Worm (Caenorhabditis elegans) whole organism, L4/young adult: ENCODE measurements around the gene osm-12.

Experiments used
- W03F9.2 ChIP-seq: fragments of 150-350 bp; optimal IDR thresholded peaks from 2 replicates; lab custom pipeline; 2014; ENCODE audit warnings: missing biosample characterization, missing genetic modification characterization
- dao-5 ChIP-seq: sonication (generic microtip); optimal IDR thresholded peaks from 2 replicates; lab custom pipeline; 2016; ENCODE audit warnings: missing genotype, missing genetic modification characterization, moderate library complexity, missing compliant biosample characterization
- him-1 ChIP-seq: sonication (generic microtip); optimal IDR thresholded peaks from 2 replicates; lab custom pipeline; 2016; ENCODE audit warnings: missing genotype, missing genetic modification reagents, missing genetic modification characterization, missing compliant biosample characterization

osm-12 gene

DNA sequence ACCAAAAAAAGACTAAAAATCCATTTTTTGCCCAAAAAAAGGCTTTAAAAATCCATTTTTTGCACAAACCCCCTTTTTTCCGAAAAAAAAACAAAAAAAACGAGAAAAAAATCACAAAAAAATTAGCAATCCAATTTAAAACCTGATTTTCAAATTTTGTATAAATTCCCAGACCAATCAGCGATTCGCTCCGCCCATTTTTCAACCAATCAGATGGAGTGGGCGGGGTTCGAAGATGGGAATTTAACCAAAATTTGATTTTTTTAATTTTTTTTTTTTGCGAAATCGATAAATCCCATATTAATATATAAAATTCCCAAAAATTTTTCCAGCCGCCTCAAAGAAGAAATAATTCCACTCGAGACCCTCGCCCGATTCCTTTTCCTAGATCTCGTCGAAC is 19.1 kb upstream of the osm-12 start:
- no peak for TF ChIP-seq him-1 (tag; lab: Kevin White, UChicago)
- no peak for TF ChIP-seq dao-5 (tag; lab: Kevin White, UChicago)
- no peak for TF ChIP-seq W03F9.2 (tag; lab: Kevin White, UChicago)

DNA sequence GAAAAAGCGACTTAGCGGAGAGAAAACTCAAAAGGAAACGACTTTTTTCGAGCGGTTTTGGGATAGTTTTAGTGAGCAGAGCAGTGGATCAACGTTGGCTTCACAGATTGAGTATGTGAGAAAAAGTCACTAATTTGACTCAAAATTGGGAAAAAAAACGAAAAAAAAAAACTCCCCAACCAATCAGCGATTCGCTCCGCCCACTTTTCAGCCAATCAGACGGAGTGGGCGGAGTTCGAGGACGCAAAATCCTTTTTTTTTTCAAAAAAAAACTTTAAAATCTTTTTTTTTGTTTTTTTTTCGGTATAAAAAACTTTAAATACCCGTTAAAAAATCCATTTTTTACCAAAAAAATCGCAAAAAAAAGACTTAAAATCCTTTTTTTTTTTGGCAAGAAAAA is 18.5 kb upstream of the osm-12 start:
- no peak for TF ChIP-seq him-1 (tag; lab: Kevin White, UChicago)
- TF ChIP-seq W03F9.2 (tag; lab: Kevin White, UChicago): no peak
- TF ChIP-seq dao-5 (tag; lab: Kevin White, UChicago): no peak

DNA sequence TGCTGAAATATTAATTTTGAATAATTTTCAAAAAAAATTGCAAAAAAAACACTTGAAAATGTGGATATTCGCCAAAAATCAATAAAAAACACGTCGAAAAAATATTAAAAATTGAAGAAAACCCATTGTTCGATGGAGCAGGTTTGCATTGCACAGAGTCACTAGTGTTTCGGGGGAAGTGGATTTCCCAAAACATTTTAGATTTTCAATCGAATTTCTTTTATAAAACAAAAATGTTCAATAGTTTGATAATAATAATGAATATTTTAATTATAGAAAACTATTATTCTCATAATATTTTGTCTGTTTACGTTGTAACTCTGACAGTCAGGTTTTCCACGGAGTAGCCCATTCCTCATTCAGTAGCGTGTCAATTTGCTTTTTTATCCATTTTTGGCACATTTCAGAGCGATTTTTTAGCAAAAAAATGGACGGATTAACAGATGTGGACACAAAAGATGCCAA is 16.3 kb upstream of the osm-12 start, which contains the start of the genes gex-4 and gphr-1:
gex-4 (minus strand) TSS at position 2 of the 465 bp plus-strand sequence.
gphr-1 (plus strand) TSS at position 415 of the 465 bp plus-strand sequence.
- TF ChIP-seq dao-5 (tag; lab: Kevin White, UChicago) (no peak), W03F9.2 (tag; lab: Kevin White, UChicago) (peak; percentile 52), him-1 (tag; lab: Kevin White, UChicago) (no peak)

DNA sequence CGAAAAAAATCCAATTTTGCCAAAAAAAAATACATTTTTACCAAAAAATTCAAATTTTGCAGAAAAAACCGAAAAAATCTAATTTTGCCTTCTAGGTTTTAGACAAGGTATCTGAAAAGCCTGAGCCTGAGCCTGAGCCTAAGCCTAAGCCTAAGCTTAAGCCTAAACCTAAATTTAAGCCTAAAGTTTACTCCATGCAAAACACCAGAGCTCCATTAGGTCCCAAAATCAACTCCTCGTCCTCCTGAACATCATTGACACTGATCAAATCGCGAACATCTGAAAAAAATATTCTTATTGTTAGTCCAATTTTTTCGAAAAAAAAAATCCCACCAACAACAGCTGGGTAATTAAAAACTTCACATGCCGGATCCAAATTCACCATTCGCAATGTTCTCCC is 15.7 kb upstream of the osm-12 start:
- TF ChIP-seq W03F9.2 (tag; lab: Kevin White, UChicago): no peak
- no peak for TF ChIP-seq dao-5 (tag; lab: Kevin White, UChicago)
- no peak for TF ChIP-seq him-1 (tag; lab: Kevin White, UChicago)

DNA sequence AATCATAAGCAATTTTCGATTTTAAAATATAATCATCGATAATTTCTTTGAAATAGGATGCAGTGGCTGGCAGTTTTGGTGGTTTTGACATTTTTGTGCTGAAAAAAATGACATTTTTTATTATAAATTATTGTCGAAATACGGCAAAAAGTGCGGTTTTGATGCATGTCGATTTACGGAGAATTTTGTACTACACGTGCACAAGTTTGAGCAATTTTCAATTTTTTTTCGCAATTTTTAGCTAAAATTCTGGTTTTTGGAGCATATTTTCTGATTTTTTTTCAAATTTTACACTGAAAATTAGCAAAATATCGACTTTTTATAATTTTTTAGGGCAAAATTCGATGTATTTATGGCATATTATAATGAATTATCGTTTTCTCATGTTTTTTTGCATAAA is 13.3 kb upstream of the osm-12 start, which contains the start of gene Y75B8A.13:
Y75B8A.13 (minus strand) TSS at position 101 of the 400 bp plus-strand sequence.
- TF ChIP-seq dao-5 (tag; lab: Kevin White, UChicago) (no peak), him-1 (tag; lab: Kevin White, UChicago) (no peak), W03F9.2 (tag; lab: Kevin White, UChicago) (no peak)

DNA sequence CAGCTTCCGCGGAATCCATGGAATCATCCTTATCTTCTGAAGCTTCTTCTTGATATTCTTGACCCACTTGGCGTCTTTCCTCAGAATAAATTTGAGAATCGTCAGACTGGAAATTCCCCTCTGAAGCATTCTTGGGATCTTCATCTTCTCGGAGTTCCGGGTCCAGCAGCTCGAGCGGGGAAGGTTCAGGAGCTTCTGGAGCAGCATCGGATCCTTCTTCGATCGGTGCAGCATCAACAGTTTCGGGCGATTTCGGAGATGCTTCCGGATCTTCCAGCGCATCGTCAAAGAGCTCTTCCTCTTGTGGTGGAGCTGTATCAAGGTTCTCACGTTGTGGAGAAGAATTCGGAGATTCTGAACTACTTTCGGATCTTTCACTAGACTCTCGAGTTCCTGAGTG is 5.2 kb upstream of the osm-12 start:
- no peak for TF ChIP-seq W03F9.2 (tag; lab: Kevin White, UChicago)
- TF ChIP-seq dao-5 (tag; lab: Kevin White, UChicago): no peak
- no peak for TF ChIP-seq him-1 (tag; lab: Kevin White, UChicago)

DNA sequence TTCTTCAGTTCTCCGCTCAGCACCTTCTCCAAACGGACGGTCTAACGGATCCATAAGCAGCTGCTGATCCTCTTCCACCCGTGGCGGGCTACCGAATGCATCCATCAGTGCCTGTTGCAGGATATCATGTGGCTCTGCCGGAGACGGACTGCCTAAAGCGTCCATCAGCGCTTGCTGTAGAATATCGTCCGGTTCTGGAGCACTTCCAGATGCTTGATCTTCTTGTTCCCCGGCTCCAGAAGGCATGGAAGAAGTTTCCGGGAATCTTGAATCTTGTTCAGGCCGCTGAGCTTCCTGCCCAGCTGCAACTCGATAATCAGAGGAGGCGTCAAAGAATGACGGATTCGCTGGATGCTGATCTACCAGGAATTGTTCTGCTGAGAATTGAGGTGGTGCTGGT is 2.9 kb upstream of the osm-12 start:
- TF ChIP-seq him-1 (tag; lab: Kevin White, UChicago): no peak
- TF ChIP-seq dao-5 (tag; lab: Kevin White, UChicago): no peak
- TF ChIP-seq W03F9.2 (tag; lab: Kevin White, UChicago): no peak

DNA sequence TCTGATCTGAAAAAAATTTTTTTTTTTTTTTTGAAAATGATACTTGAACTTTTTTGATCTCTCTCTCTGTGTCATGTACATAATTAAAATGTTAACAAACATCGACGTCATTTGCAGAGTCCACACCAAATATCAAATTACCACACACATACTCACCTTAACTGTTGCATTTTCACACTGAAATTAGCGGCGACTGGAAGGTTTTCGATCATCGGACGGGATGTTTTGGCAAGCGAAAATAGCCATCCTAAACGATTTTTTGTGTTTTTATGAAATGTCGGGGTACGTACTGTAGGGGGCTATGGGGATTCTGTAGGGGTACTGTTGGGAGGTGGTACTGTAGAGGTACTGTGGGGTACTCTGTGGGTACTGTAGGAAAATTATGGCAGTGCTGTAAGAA is 4.2 kb downstream of the osm-12 start:
- TF ChIP-seq dao-5 (tag; lab: Kevin White, UChicago) (no peak), W03F9.2 (tag; lab: Kevin White, UChicago) (no peak), him-1 (tag; lab: Kevin White, UChicago) (no peak)

DNA sequence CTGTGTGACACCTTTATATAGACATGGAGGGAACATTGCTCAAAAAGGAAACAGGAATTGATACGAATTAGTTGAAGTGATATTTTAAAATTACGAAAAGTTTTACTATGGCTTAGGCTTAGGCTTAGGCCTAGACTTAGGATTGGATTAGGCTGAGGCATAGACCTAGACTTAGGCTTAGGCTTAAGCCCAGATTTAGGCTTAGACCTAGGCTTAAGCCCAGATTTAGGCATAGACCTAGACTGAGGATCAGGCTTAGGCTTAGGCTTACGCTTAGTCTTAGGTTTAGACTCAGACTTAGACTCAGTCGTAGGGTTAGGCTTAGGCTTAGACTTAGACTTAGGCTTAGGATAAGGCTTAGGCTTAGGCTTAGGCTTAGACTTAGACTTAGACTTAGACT is 6.3 kb downstream of the osm-12 start:
- TF ChIP-seq him-1 (tag; lab: Kevin White, UChicago) (no peak), W03F9.2 (tag; lab: Kevin White, UChicago) (no peak), dao-5 (tag; lab: Kevin White, UChicago) (no peak)

DNA sequence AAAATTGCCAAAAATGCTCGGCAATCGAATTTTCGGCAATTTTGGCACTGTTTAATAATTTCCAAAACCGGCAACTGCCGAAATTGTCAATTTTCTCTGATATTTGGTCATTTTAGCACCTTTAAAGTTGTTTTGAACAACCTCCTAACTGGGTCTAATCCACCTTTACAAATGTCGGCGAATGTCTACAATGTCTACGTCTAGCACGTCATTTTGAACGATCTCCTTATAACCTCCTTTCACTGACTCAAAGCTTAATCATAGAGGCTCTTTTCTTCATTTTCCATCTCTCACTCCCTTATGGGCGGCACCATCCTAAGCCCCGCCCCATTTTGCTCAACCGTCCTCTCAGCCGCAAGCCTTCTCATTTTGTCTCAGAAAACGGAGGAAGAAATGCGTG is 8.1 kb downstream of the osm-12 start, which contains the start of gene Y75B8A.44:
Y75B8A.44 (plus strand) TSS at position 301 of the 400 bp plus-strand sequence.
- TF ChIP-seq him-1 (tag; lab: Kevin White, UChicago) (no peak), dao-5 (tag; lab: Kevin White, UChicago) (no peak), W03F9.2 (tag; lab: Kevin White, UChicago) (no peak)

DNA sequence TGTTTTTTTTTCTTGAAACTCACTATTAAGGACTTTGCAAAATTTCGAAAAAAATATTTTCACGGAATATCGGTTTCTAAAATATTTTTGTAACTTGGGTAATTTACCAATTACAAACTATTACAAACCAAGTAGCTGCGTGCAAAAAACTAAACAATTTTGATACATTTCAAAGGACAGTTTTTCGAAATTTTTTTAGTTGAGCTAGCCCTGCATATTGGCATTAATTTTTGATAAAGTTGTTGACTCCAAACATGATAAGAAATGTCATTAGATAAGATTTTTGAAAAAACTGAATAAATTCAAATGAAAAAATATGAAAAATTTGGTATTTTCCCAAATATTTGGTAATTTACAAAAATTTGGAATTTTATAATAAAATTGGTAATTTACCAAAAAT is 14.1 kb downstream of the osm-12 start:
- no peak for TF ChIP-seq W03F9.2 (tag; lab: Kevin White, UChicago)
- TF ChIP-seq dao-5 (tag; lab: Kevin White, UChicago): no peak
- no peak for TF ChIP-seq him-1 (tag; lab: Kevin White, UChicago)

DNA sequence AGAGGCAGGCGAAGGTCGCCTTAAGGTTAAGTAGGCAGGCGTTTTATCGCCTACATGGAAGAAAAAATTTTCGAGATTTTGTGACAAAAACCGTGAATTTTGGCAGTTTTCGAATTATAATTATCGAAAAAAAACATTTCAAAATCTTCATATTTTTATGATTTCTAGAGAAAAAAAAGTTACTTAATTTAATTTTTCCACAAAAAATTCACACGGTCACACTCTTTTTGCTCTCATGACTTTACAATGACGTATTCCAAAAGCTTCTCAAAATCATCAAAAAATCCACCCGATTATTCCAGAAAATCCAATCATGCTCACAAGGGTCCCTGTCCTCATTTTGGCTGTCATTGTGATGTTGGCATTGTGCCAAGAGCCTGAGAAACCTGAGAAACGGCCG is 16.2 kb downstream of the osm-12 start, which contains the start of gene lury-1:
lury-1 (plus strand) TSS at position 301 of the 400 bp plus-strand sequence.
- TF ChIP-seq W03F9.2 (tag; lab: Kevin White, UChicago) (no peak), dao-5 (tag; lab: Kevin White, UChicago) (no peak), him-1 (tag; lab: Kevin White, UChicago) (no peak)

DNA sequence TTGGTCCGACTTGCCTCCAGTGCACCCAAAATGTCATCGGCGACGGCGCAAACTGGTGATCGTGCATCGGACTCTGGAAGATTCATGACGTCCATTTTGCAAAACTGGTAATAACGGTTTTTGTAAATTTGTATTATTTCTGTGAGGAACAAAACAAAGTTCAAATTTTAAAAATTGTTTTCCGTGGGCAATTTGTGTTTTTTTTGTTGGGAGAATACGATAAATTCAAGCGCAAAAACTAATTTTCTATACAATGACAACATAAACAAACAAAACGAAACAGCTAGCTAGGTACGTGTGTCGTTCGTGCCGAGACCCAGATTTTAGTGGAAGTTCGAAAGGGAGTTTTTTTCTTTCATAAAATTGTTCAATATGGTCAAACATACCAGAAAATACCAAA is 19.4 kb downstream of the osm-12 start, which contains the start of gene Y75B8A.10:
Y75B8A.10 (minus strand) TSS at position 101 of the 400 bp plus-strand sequence.
- no peak for TF ChIP-seq dao-5 (tag; lab: Kevin White, UChicago)
- no peak for TF ChIP-seq W03F9.2 (tag; lab: Kevin White, UChicago)
- no peak for TF ChIP-seq him-1 (tag; lab: Kevin White, UChicago)

DNA sequence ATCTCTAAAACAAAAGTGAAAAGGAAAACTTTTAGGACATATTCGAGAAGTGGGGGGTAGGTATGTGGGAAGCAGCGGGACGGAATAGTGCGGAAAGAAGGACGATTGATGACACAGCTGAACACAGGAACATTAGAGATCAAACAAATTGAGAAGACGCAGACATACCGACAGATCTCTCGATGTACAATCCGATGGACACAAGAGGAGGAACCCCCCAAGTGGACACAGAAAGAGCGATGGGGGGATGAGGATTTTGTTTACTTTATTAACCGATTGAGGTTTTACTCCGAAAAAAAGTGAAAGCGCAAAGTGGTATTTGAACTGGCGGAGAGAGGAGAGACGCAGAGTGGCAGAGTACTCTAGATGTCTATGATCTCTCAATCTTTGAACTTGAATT is 24.2 kb downstream of the osm-12 start:
- TF ChIP-seq dao-5 (tag; lab: Kevin White, UChicago): no peak
- no peak for TF ChIP-seq him-1 (tag; lab: Kevin White, UChicago)
- no peak for TF ChIP-seq W03F9.2 (tag; lab: Kevin White, UChicago)
